Fruit fly (Drosophila melanogaster): ENCODE results near the gene CG9519.

The CG9519 gene

DNA sequence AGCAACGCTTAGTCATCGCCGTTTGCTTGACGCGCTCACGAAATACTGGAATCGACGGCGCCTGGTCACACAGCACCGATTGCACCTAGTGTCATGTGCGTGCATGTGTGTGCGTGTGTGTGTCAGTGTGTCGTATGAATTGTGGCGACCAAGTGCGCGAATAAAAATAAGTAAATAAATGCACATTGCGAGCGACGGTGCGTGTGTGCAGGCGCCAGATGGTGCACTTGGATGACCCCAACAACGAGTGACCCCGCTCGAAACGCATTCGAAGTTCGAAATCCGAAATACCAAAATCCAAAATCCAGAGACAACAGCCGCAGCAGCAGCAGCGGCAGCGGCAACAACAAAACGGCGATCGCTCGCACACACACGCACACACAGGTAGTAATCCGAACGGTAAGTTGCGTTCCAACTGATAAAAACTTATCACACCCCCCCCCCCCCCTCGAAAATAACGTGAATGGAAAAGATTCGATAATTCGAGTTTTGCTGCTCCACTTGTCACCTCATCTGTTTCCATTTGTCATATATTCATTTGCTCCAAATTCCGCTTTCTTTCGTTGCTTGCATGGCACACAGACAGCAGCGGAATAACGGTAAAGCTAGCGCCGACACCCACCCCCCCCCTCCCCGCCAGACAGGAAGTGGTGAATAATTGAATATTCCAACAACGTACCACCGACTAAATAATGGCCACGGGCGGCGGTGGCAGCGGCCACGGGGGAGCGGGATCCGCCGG, 23.4 kb downstream of the CG9519 start, which contains the start of gene CG14411 (continued):
- TF ChIP-seq ham (GFP tag; IDR thresholded peaks at IDR 0.05) (no peak), mirr (GFP tag; optimal IDR thresholded peaks at IDR 0.05) (no peak), CG5953 (GFP tag; IDR thresholded peaks at IDR 0.05) (no peak), Blimp-1 (GFP tag; optimal IDR thresholded peaks at IDR 0.05) (no peak), kni (GFP tag; optimal IDR thresholded peaks at IDR 0.05) (peak; percentile 69), h (optimal IDR thresholded peaks at IDR 0.05) (no peak), CG7745 (tag; optimal IDR thresholded peaks at IDR 0.05) (no peak), Lhr (GFP tag; optimal IDR thresholded peaks at IDR 0.05) (peak; percentile 36), CG6813 (GFP tag; optimal IDR thresholded peaks at IDR 0.05) (no peak), CG31224 (GFP tag; IDR thresholded peaks at IDR 0.05) (no peak), Sin3A (optimal IDR thresholded peaks at IDR 0.05) (peak; percentile 29), CG8290 (GFP tag; optimal IDR thresholded peaks at IDR 0.05) (no peak), CG8290 (tag; optimal IDR thresholded peaks at IDR 0.05) (peak in 1 of 2 experiments; percentile 35), ac (GFP tag; optimal IDR thresholded peaks at IDR 0.05) (no peak), CG14710 (tag; optimal IDR thresholded peaks at IDR 0.05) (peak; percentile 67), btn (GFP tag; optimal IDR thresholded peaks at IDR 0.05) (no peak), sna (GFP tag; IDR thresholded peaks at IDR 0.05; ENCODE audit: partially characterized antibody) (peak; percentile 16; the same call in 1 of the 2 replicates), CG2889 (GFP tag; IDR thresholded peaks at IDR 0.05) (no peak), crc (GFP tag; optimal IDR thresholded peaks at IDR 0.05) (no peak), pb (GFP tag; optimal IDR thresholded peaks at IDR 0.05) (no peak), lmd (GFP tag; IDR thresholded peaks at IDR 0.05) (no peak), CG31365 (tag; optimal IDR thresholded peaks at IDR 0.05) (no peak), CG2202 (tag; optimal IDR thresholded peaks at IDR 0.05) (no peak), ci (GFP tag; IDR thresholded peaks at IDR 0.05) (no peak), insv (GFP tag; optimal IDR thresholded peaks at IDR 0.05) (peak in 1 of 2 experiments; percentile 11), CG10959 (GFP tag; IDR thresholded peaks at IDR 0.05) (no peak), CG8478 (optimal IDR thresholded peaks at IDR 0.05) (peak; percentile 28), CG3995 (GFP tag; optimal IDR thresholded peaks at IDR 0.05) (peak; percentile 2), mld (GFP tag; IDR thresholded peaks at IDR 0.05; ENCODE audit: partially characterized antibody) (no peak), her (GFP tag; optimal IDR thresholded peaks at IDR 0.05) (no peak), CG2678 (tag; optimal IDR thresholded peaks at IDR 0.05) (no peak), Trl (optimal IDR thresholded peaks at IDR 0.05) (no peak), Trl (GFP tag; optimal IDR thresholded peaks at IDR 0.05) (no peak), wek (GFP tag; optimal IDR thresholded peaks at IDR 0.05) (no peak), MESR4 (GFP tag; optimal IDR thresholded peaks at IDR 0.05) (peak; percentile 74), CG18619 (GFP tag; optimal IDR thresholded peaks at IDR 0.05) (no peak), Elba2 (GFP tag; optimal IDR thresholded peaks at IDR 0.05) (peak; percentile 38), MBD-R2 (GFP tag; IDR thresholded peaks at IDR 0.05) (peak; percentile 42), fd102C (GFP tag; optimal IDR thresholded peaks at IDR 0.05) (no peak), fru (optimal IDR thresholded peaks at IDR 0.05) (no peak), CG4360 (GFP tag; IDR thresholded peaks at IDR 0.05) (peak; percentile 58), pnt (GFP tag; optimal IDR thresholded peaks at IDR 0.05) (no peak), Jarid2 (GFP tag; optimal IDR thresholded peaks at IDR 0.05) (peak; percentile 42), peb (GFP tag; IDR thresholded peaks at IDR 0.05) (no peak), CG6791 (GFP tag; IDR thresholded peaks at IDR 0.05; ENCODE audit: partially characterized antibody) (0 out of 3 replicates have a peak, but pooled peaks have one; percentile 32), zen (tag; optimal IDR thresholded peaks at IDR 0.05) (peak; percentile 16), CG4617 (GFP tag; optimal IDR thresholded peaks at IDR 0.05; ENCODE audit: borderline replicate concordance) (peak; percentile 8), Awh (GFP tag; IDR thresholded peaks at IDR 0.05) (no peak), sens-2 (GFP tag; IDR thresholded peaks at IDR 0.05) (no peak), Med (GFP tag) (peak; percentile 80), Opbp (GFP tag; IDR thresholded peaks at IDR 0.05; ENCODE audit: partially characterized antibody) (peak; percentile 47; the same call in 1 of the 3 replicates), Atf3 (GFP tag; optimal IDR thresholded peaks at IDR 0.05) (no peak)

Measured in whole organism, embryonic.